Worm (Caenorhabditis elegans) whole organism, late embryonic: ENCODE results near the gene R12C12.6.

ENCODE experiments used
- C08G9.2 ChIP-seq: sonication (generic microtip); optimal IDR thresholded peaks from 2 replicates; lab custom pipeline; 2016; ENCODE audit warnings: mild to moderate bottlenecking, missing genetic modification characterization, moderate library complexity, missing compliant biosample characterization
- K02D7.2 ChIP-seq: sonication (generic microtip); optimal IDR thresholded peaks from 2 replicates; lab custom pipeline; 2017; ENCODE audit warnings: mild to moderate bottlenecking, missing genetic modification characterization, missing compliant biosample characterization
- elt-2 ChIP-seq: sonication (generic microtip); optimal IDR thresholded peaks from 2 replicates; lab custom pipeline; 2016; ENCODE audit warnings: missing genetic modification reagents, missing genetic modification characterization, missing compliant biosample characterization
- fax-1 ChIP-seq: sonication (generic microtip); optimal IDR thresholded peaks from 2 replicates; lab custom pipeline; 2016; ENCODE audit warnings: missing genotype, missing genetic modification characterization, missing compliant biosample characterization
- fkh-6 ChIP-seq: sonication (generic microtip); optimal IDR thresholded peaks from 2 replicates; lab custom pipeline; 2016; ENCODE audit warnings: missing genetic modification characterization, missing compliant biosample characterization
- gmeb-2 ChIP-seq: sonication (generic microtip); optimal IDR thresholded peaks from 2 replicates; lab custom pipeline; 2016; ENCODE audit warnings: missing genetic modification characterization, inconsistent platforms, missing compliant biosample characterization
- hlh-13 ChIP-seq: fragments of 200-800 bp; sonication (Bioruptor generic); optimal IDR thresholded peaks from 2 replicates; lab custom pipeline; 2018; ENCODE audit warnings: mild to moderate bottlenecking, missing genetic modification characterization, missing compliant biosample characterization
- nfya-1 ChIP-seq: sonication (generic microtip); optimal IDR thresholded peaks from 2 replicates; lab custom pipeline; 2017; ENCODE audit warnings: missing genetic modification characterization, mild to moderate bottlenecking, missing compliant biosample characterization, antibody characterized with exemption, moderate library complexity
- pha-4 ChIP-seq: fragments of 150-350 bp; optimal IDR thresholded peaks from 2 replicates; lab custom pipeline; 2018; ENCODE audit warnings: missing biosample characterization, missing genetic modification reagents, missing genetic modification characterization

DNA sequence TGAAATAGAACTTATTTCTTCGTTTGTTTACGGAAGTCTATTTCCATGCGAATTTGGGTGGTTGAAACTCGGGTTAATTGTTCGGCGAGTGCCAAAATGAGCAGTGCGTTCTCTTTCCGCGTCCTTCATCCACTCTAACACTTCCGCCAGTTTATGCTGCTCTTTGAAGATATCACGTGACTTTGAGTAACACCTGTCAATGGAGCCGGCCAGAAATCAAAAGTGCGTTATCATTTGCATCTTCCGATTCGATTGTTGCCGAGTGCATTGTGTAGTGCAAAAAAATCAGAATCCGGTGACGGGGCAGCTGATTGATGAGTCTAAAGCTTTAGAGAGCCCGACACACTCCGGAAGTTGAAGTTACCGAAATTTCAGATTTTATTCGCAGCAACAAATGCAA is 46.7 kb downstream of the R12C12.6 start:
- TF ChIP-seq elt-2 (tag; lab: Kevin White, UChicago) (no peak), gmeb-2 (tag; lab: Kevin White, UChicago) (no peak), nfya-1 (no peak), hlh-13 (GFP tag; lab: Kevin White, UChicago) (no peak), fkh-6 (no peak), fax-1 (tag; lab: Kevin White, UChicago) (no peak), pha-4 (tag; lab: Kevin White, UChicago) (no peak), C08G9.2 (no peak), K02D7.2 (tag; lab: Kevin White, UChicago) (no peak)
